Worm (Caenorhabditis elegans) whole organism, L4 larva: Measurements from ENCODE around the gene decr-1.1.

ENCODE experiments used
- snpc-1.2 ChIP-seq: fragments of 200-800 bp; sonication (Bioruptor generic); IDR thresholded peaks from 2 replicates; pipeline ENCODE4 v1.3.6; 2022; ENCODE audit warnings: missing genetic modification reagents, missing genetic modification characterization, missing compliant biosample characterization
- unc-130 ChIP-seq: sonication (generic microtip); optimal IDR thresholded peaks from 2 replicates; lab custom pipeline; 2016; ENCODE audit warnings: missing genetic modification reagents, missing genetic modification characterization, missing compliant biosample characterization

- TF ChIP-seq snpc-1.2 (GFP tag; lab: Robert Waterston, UW) (no peak), unc-130 (no peak)
Observed at ce11 chrV:13757349-13757748, 24.9 kb upstream of the decr-1.1 start.
